Worm (Caenorhabditis elegans): Measurements from ENCODE around the gene rla-2.

Gene rla-2

ce11 chrIV:13388779-13389178, 18.7 kb upstream of the rla-2 start:
- TF ChIP-seq rcor-1 (GFP tag; IDR thresholded peaks at IDR 0.05): no peak
- TF ChIP-seq attf-6 (GFP tag; IDR thresholded peaks at IDR 0.05): no peak
- no peak for TF ChIP-seq Y67H2A.10 (GFP tag; conservative IDR thresholded peaks at IDR 0.05)
- TF ChIP-seq ZK185.1 (tag; optimal IDR thresholded peaks at IDR 0.05; ENCODE audit: poor library complexity, severe bottlenecking): peak; percentile 36
- TF ChIP-seq F10E7.11 (tag; optimal IDR thresholded peaks at IDR 0.05): no peak
- TF ChIP-seq lin-35 (GFP tag; optimal IDR thresholded peaks at IDR 0.05): no peak
- no peak for TF ChIP-seq ekl-4 (GFP tag; IDR thresholded peaks at IDR 0.05)
- no peak for TF ChIP-seq ztf-28 (GFP tag; IDR thresholded peaks at IDR 0.05)
- TF ChIP-seq C06A6.2 (GFP tag; conservative IDR thresholded peaks at IDR 0.05): no peak
- TF ChIP-seq lsy-27 (tag; optimal IDR thresholded peaks at IDR 0.05; ENCODE audit: borderline replicate concordance, insufficient read depth): no peak
- peak; percentile 70 for TF ChIP-seq B0336.3 (GFP tag; IDR thresholded peaks at IDR 0.05)
- no peak for TF ChIP-seq him-1 (tag; optimal IDR thresholded peaks at IDR 0.05)
- no peak for TF ChIP-seq attf-5 (GFP tag; optimal IDR thresholded peaks at IDR 0.05)
- no peak for TF ChIP-seq pha-4 (tag; optimal IDR thresholded peaks at IDR 0.05)
- no peak for TF ChIP-seq ztf-25 (GFP tag; IDR thresholded peaks at IDR 0.05)
- no peak for TF ChIP-seq sptf-2 (GFP tag; optimal IDR thresholded peaks at IDR 0.05)
- TF ChIP-seq nhr-90 (tag; optimal IDR thresholded peaks at IDR 0.05): no peak
- TF ChIP-seq let-607 (tag; optimal IDR thresholded peaks at IDR 0.05): no peak
- TF ChIP-seq fkh-3 (tag; optimal IDR thresholded peaks at IDR 0.05): no peak
- TF ChIP-seq B0035.1 (tag; optimal IDR thresholded peaks at IDR 0.05): peak; percentile 74
- TF ChIP-seq F22D6.2 (tag; optimal IDR thresholded peaks at IDR 0.05): peak; percentile 29
- TF ChIP-seq hlh-12 (tag; optimal IDR thresholded peaks at IDR 0.05): no peak
- TF ChIP-seq ceh-100 (GFP tag; IDR thresholded peaks at IDR 0.05): no peak
- no peak for TF ChIP-seq atf-7 (tag; optimal IDR thresholded peaks at IDR 0.05)
- no peak for TF ChIP-seq egl-44 (GFP tag; IDR thresholded peaks at IDR 0.05)
- TF ChIP-seq Y53G8AR.9 (GFP tag; conservative IDR thresholded peaks at IDR 0.05): 0 out of 2 replicates have a peak, but pooled peaks have one; percentile 57
- no peak for TF ChIP-seq mel-28 (tag; optimal IDR thresholded peaks at IDR 0.05; ENCODE audit: borderline replicate concordance)
- TF ChIP-seq madf-3 (GFP tag; IDR thresholded peaks at IDR 0.05): 0 out of 2 replicates have a peak, but pooled peaks have one; percentile 60
- no peak for TF ChIP-seq mxl-1 (tag; optimal IDR thresholded peaks at IDR 0.05)
- no peak for TF ChIP-seq B0261.1 (tag; optimal IDR thresholded peaks at IDR 0.05)
- peak; percentile 71 for TF ChIP-seq pbrm-1 (GFP tag; IDR thresholded peaks at IDR 0.05)
- no peak for TF ChIP-seq dpl-1 (GFP tag; optimal IDR thresholded peaks at IDR 0.05)
- no peak for TF ChIP-seq K12H6.12 (tag; optimal IDR thresholded peaks at IDR 0.05)
- no peak for TF ChIP-seq sea-2 (GFP tag; IDR thresholded peaks at IDR 0.05)
- peak; percentile 62 for TF ChIP-seq ama-1 (optimal IDR thresholded peaks at IDR 0.05)
- no peak for TF ChIP-seq ama-1 (GFP tag; optimal IDR thresholded peaks at IDR 0.05)
- TF ChIP-seq lin-40 (tag; optimal IDR thresholded peaks at IDR 0.05): peak; percentile 47
- no peak for TF ChIP-seq ceh-58 (GFP tag; IDR thresholded peaks at IDR 0.05)
- no peak for TF ChIP-seq F52B5.7 (tag; optimal IDR thresholded peaks at IDR 0.05)
- no peak for TF ChIP-seq nhr-27 (tag; optimal IDR thresholded peaks at IDR 0.05)
- TF ChIP-seq B0019.2 (GFP tag; conservative IDR thresholded peaks at IDR 0.05): no peak
- TF ChIP-seq F23B12.7 (tag; optimal IDR thresholded peaks at IDR 0.05; ENCODE audit: insufficient read depth): no peak
- TF ChIP-seq nfyb-1 (GFP tag; IDR thresholded peaks at IDR 0.05): 0 out of 2 replicates have a peak, but pooled peaks have one; percentile 34
- TF ChIP-seq zim-3 (tag; optimal IDR thresholded peaks at IDR 0.05): no peak
- no peak for TF ChIP-seq ztf-3 (GFP tag; optimal IDR thresholded peaks at IDR 0.05)
- no peak for TF ChIP-seq hsf-1 (GFP tag; IDR thresholded peaks at IDR 0.05)
- TF ChIP-seq Y53F4B.3 (GFP tag; IDR thresholded peaks at IDR 0.05): no peak
- no peak for TF ChIP-seq rpc-1 (optimal IDR thresholded peaks at IDR 0.05)
- TF ChIP-seq rpc-1 (tag; optimal IDR thresholded peaks at IDR 0.05): no peak
- no peak for TF ChIP-seq unc-130 (GFP tag; optimal IDR thresholded peaks at IDR 0.05)

Measured in whole organism, young adult.